Fruit fly (Drosophila melanogaster): Measurements from ENCODE around the gene Marf.
A peak's percentile ranks its signal among the peaks of the same experiment; 100 is the strongest.

The Marf gene

dm6 chrX:6330369-6330949, 35.3 kb upstream of the Marf start, which contains the start of gene CG42240 (continued):
- TF ChIP-seq CG31388 (GFP tag; optimal IDR thresholded peaks at IDR 0.05) (peak; percentile 81), Hmr (GFP tag; optimal IDR thresholded peaks at IDR 0.05) (peak; percentile 94), cg (GFP tag; optimal IDR thresholded peaks at IDR 0.05) (peak; percentile 22), Hmx (GFP tag; optimal IDR thresholded peaks at IDR 0.05) (peak; percentile 62), btn (GFP tag; optimal IDR thresholded peaks at IDR 0.05) (peak; percentile 51), CG3838 (GFP tag; optimal IDR thresholded peaks at IDR 0.05) (peak; percentile 52), CG33213 (GFP tag; optimal IDR thresholded peaks at IDR 0.05) (peak; percentile 37), Med (GFP tag) (peak; percentile 93), zf30C (GFP tag; optimal IDR thresholded peaks at IDR 0.05) (peak; percentile 82), h (optimal IDR thresholded peaks at IDR 0.05) (no peak), Drgx (GFP tag; IDR thresholded peaks at IDR 0.05) (peak; percentile 89), CG2889 (GFP tag; IDR thresholded peaks at IDR 0.05) (peak; percentile 60; the same call in 1 of the 3 replicates), lmd (GFP tag; IDR thresholded peaks at IDR 0.05) (peak; percentile 84), Blimp-1 (GFP tag; optimal IDR thresholded peaks at IDR 0.05) (peak; percentile 88), br (optimal IDR thresholded peaks at IDR 0.05) (no peak), Hey (tag; optimal IDR thresholded peaks at IDR 0.05) (peak; percentile 25), Atf-2 (GFP tag; optimal IDR thresholded peaks at IDR 0.05) (peak; percentile 80), E2f1 (GFP tag; IDR thresholded peaks at IDR 0.05) (peak; percentile 76), Sox102F (GFP tag; optimal IDR thresholded peaks at IDR 0.05) (peak; percentile 93), CG15601 (tag; optimal IDR thresholded peaks at IDR 0.05) (peak; percentile 92), gfzf (GFP tag; optimal IDR thresholded peaks at IDR 0.05) (no peak), CG18476 (GFP tag; optimal IDR thresholded peaks at IDR 0.05) (peak; percentile 87), Aef1 (GFP tag; IDR thresholded peaks at IDR 0.05) (peak; percentile 72), CG1529 (GFP tag; optimal IDR thresholded peaks at IDR 0.05) (peak; percentile 93), fd3F (GFP tag; optimal IDR thresholded peaks at IDR 0.05) (peak; percentile 78), CG6791 (GFP tag; IDR thresholded peaks at IDR 0.05; ENCODE audit: partially characterized antibody) (no peak), Fer1 (GFP tag; optimal IDR thresholded peaks at IDR 0.05) (peak; percentile 93), CG8388 (GFP tag; optimal IDR thresholded peaks at IDR 0.05) (peak; percentile 91), CG16863 (GFP tag; optimal IDR thresholded peaks at IDR 0.05) (peak; percentile 79), CG17912 (GFP tag; optimal IDR thresholded peaks at IDR 0.05) (no peak), gro (GFP tag; optimal IDR thresholded peaks at IDR 0.05) (peak; percentile 3), ERR (GFP tag; optimal IDR thresholded peaks at IDR 0.05) (peak; percentile 48), ro (GFP tag; IDR thresholded peaks at IDR 0.05) (no peak), unpg (GFP tag; optimal IDR thresholded peaks at IDR 0.05) (peak; percentile 85), CG8765 (GFP tag; IDR thresholded peaks at IDR 0.05) (no peak), CG10147 (GFP tag; optimal IDR thresholded peaks at IDR 0.05) (peak; percentile 92), tap (tag; optimal IDR thresholded peaks at IDR 0.05) (peak; percentile 86), Ssrp (tag; optimal IDR thresholded peaks at IDR 0.05) (peak; percentile 89), zfh1 (GFP tag; IDR thresholded peaks at IDR 0.05) (peak; percentile 45; the same call in 2 of the 3 replicates), corto (GFP tag; optimal IDR thresholded peaks at IDR 0.05) (peak; percentile 63), CG7928 (GFP tag; optimal IDR thresholded peaks at IDR 0.05) (peak; percentile 16), CG8924 (tag; optimal IDR thresholded peaks at IDR 0.05) (peak; percentile 95), CG30020 (tag; optimal IDR thresholded peaks at IDR 0.05) (peak; percentile 71), org-1 (GFP tag; optimal IDR thresholded peaks at IDR 0.05) (peak; percentile 92), CG12104 (GFP tag; optimal IDR thresholded peaks at IDR 0.05) (peak; percentile 91), salm (tag; optimal IDR thresholded peaks at IDR 0.05) (peak; percentile 83), gcm2 (GFP tag; optimal IDR thresholded peaks at IDR 0.05) (peak; percentile 45), ab (GFP tag; optimal IDR thresholded peaks at IDR 0.05) (no peak), ftz-f1 (GFP tag; optimal IDR thresholded peaks at IDR 0.05) (peak; percentile 11), MESR4 (GFP tag; optimal IDR thresholded peaks at IDR 0.05) (peak; percentile 21), lilli (GFP tag; optimal IDR thresholded peaks at IDR 0.05) (peak; percentile 82)

Data from whole organism, embryonic.